Worm (Caenorhabditis elegans) whole organism, L4 larva: ENCODE data around the gene F43G6.10.

Source experiments
- F26F4.8 ChIP-seq: fragments of 200-800 bp; sonication (Bioruptor generic); conservative IDR thresholded peaks from 2 replicates; pipeline ENCODE4 v1.3.6; 2022; ENCODE audit warnings: missing genetic modification characterization, missing compliant biosample characterization
- F44E2.7 ChIP-seq: fragments of 200-800 bp; sonication (Bioruptor generic); IDR thresholded peaks from 2 replicates; pipeline ENCODE4 v2.1.2; 2022; ENCODE audit warnings: missing genetic modification characterization, missing compliant biosample characterization
- T26A8.4 ChIP-seq: fragments of 200-800 bp; sonication (Bioruptor generic); IDR thresholded peaks from 2 replicates; pipeline ENCODE4 v1.3.6; 2022; ENCODE audit warnings: missing genetic modification characterization, missing compliant biosample characterization
- Y105C5A.15 ChIP-seq: fragments of 200-800 bp; sonication (Bioruptor generic); IDR thresholded peaks from 2 replicates; pipeline ENCODE4 v1.3.6; 2022; ENCODE audit warnings: missing genetic modification characterization, missing compliant biosample characterization
- ZK337.2 ChIP-seq: fragments of 200-800 bp; sonication (Bioruptor generic); IDR thresholded peaks from 2 replicates; pipeline ENCODE4 v1.3.6; 2022; ENCODE audit warnings: missing genetic modification reagents, missing genetic modification characterization, missing compliant biosample characterization
- aha-1 ChIP-seq: fragments of 150-350 bp; peaks from one replicate; lab custom pipeline; 2014; ENCODE audit warnings: missing biosample characterization, missing genetic modification characterization
- arid-1 ChIP-seq: fragments of 200-800 bp; sonication (Bioruptor generic); conservative IDR thresholded peaks from 2 replicates; pipeline ENCODE4 v1.3.6; 2022; ENCODE audit warnings: missing genetic modification reagents, missing genetic modification characterization, missing compliant biosample characterization
- attf-4 ChIP-seq: sonication (generic microtip); optimal IDR thresholded peaks from 3 replicates; lab custom pipeline; 2017; ENCODE audit warnings: missing biosample characterization, missing genetic modification characterization
- ceh-44 ChIP-seq: fragments of 200-800 bp; sonication (Bioruptor generic); IDR thresholded peaks from 2 replicates; pipeline ENCODE4 v1.3.6; 2022; ENCODE audit warnings: missing genetic modification reagents, missing genetic modification characterization, missing compliant biosample characterization
- ceh-62 ChIP-seq: sonication (generic microtip); optimal IDR thresholded peaks from 2 replicates; lab custom pipeline; 2017; ENCODE audit warnings: missing biosample characterization, missing genetic modification characterization
- cey-2 ChIP-seq: sonication (generic microtip); optimal IDR thresholded peaks from 3 replicates; lab custom pipeline; 2017; ENCODE audit warnings: missing genetic modification characterization, mild to moderate bottlenecking, missing compliant biosample characterization, antibody characterized with exemption, borderline replicate concordance; ENCODE audit not compliant: insufficient read depth
- ctbp-1 ChIP-seq: fragments of 200-800 bp; sonication (Bioruptor generic); IDR thresholded peaks from 2 replicates; pipeline ENCODE4 v1.3.6; 2022; ENCODE audit warnings: missing genetic modification reagents, missing genetic modification characterization, missing compliant biosample characterization
- daf-16 ChIP-seq, 3 experiments: sonication (generic microtip); optimal IDR thresholded peaks; 2 replicates each; lab custom pipeline; 2016 to 2017; ENCODE audit warnings: missing genetic modification characterization in 3 of 3, missing genetic modification reagents in 3 of 3, mild to moderate bottlenecking in 2 of 3, missing compliant biosample characterization in 2 of 3, missing biosample characterization in 1 of 3, moderate library complexity in 1 of 3
- daf-19 ChIP-seq: fragments of 200-800 bp; sonication (Bioruptor generic); conservative IDR thresholded peaks from 2 replicates; pipeline ENCODE4 v1.3.6; 2022; ENCODE audit warnings: missing genetic modification characterization, missing compliant biosample characterization
- egl-27 ChIP-seq: sonication (generic microtip); optimal IDR thresholded peaks from 3 replicates; lab custom pipeline; 2017; ENCODE audit warnings: missing biosample characterization, missing genetic modification reagents, missing genetic modification characterization
- fkh-10 ChIP-seq: fragments of 150-350 bp; optimal IDR thresholded peaks from 2 replicates; lab custom pipeline; 2014; ENCODE audit warnings: missing biosample characterization, missing genetic modification reagents, missing genetic modification characterization
- hmg-1.1 ChIP-seq: fragments of 200-800 bp; sonication (Bioruptor generic); IDR thresholded peaks from 2 replicates; pipeline ENCODE4 v1.3.6; 2022; ENCODE audit warnings: missing genetic modification reagents, missing genetic modification characterization, missing compliant biosample characterization
- lin-1 ChIP-seq: fragments of 200-800 bp; sonication (Bioruptor generic); IDR thresholded peaks from 2 replicates; pipeline ENCODE4 v1.3.6; 2022; ENCODE audit warnings: missing genetic modification reagents, missing genetic modification characterization, missing compliant biosample characterization
- lin-38 ChIP-seq: fragments of 200-800 bp; sonication (Bioruptor generic); IDR thresholded peaks from 2 replicates; pipeline ENCODE4 v1.3.6; 2022; ENCODE audit warnings: missing genetic modification reagents, missing genetic modification characterization, missing compliant biosample characterization
- lin-39 ChIP-seq: fragments of 150-350 bp; optimal IDR thresholded peaks from 2 replicates; lab custom pipeline; 2014; ENCODE audit warnings: missing biosample characterization, missing genetic modification reagents, missing genetic modification characterization
- lir-3 ChIP-seq: sonication (generic microtip); optimal IDR thresholded peaks from 2 replicates; lab custom pipeline; 2016; ENCODE audit warnings: mild to moderate bottlenecking, missing genetic modification characterization, missing compliant biosample characterization
- lsy-2 ChIP-seq, 2 experiments: fragments of 150-350 bp in 1 of 2; sonication (generic microtip) in 1 of 2; optimal IDR thresholded peaks; 2 replicates each; lab custom pipeline; 2014 to 2017; ENCODE audit warnings: missing biosample characterization in 2 of 2, missing genetic modification characterization in 2 of 2
- madf-5 ChIP-seq, 2 experiments: fragments of 200-800 bp; sonication (Bioruptor generic); IDR thresholded peaks; 2 replicates each; pipeline ENCODE4 v1.3.6; 2022; ENCODE audit warnings: missing compliant biosample characterization in 2 of 2, missing genetic modification characterization in 2 of 2
- mdl-1 ChIP-seq, 2 experiments: fragments of 150-350 bp in 1 of 2; sonication (generic microtip) in 1 of 2; optimal IDR thresholded peaks; 2 replicates each; lab custom pipeline; 2014 to 2017; ENCODE audit warnings: missing biosample characterization in 2 of 2, missing genetic modification characterization in 2 of 2
- mep-1 ChIP-seq: fragments of 150-350 bp; sonication (generic microtip); optimal IDR thresholded peaks from 3 replicates; lab custom pipeline; 2014; ENCODE audit warnings: missing biosample characterization, missing genetic modification characterization
- nhr-10 ChIP-seq: fragments of 150-350 bp; optimal IDR thresholded peaks from 2 replicates; lab custom pipeline; 2014; ENCODE audit warnings: missing biosample characterization, missing genetic modification characterization
- nhr-25 ChIP-seq: sonication (generic microtip); optimal IDR thresholded peaks from 2 replicates; lab custom pipeline; 2017; ENCODE audit warnings: missing genetic modification characterization, mild to moderate bottlenecking, missing compliant biosample characterization, antibody characterized with exemption, moderate library complexity, borderline replicate concordance; ENCODE audit not compliant: insufficient read depth
- pha-4 ChIP-seq, 2 experiments: fragments of 150-350 bp in 1 of 2; fragments of 200-800 bp in 1 of 2; sonication (Bioruptor generic) in 1 of 2; IDR thresholded peaks in 1 of 2; optimal IDR thresholded peaks in 1 of 2; 2 replicates each; pipeline versions ENCODE4 v1.3.6 to Lab custom; 2014 to 2022; ENCODE audit warnings: missing genetic modification characterization in 2 of 2, missing genetic modification reagents in 2 of 2, missing biosample characterization in 1 of 2, missing compliant biosample characterization in 1 of 2
- rbr-2 ChIP-seq: sonication (generic microtip); optimal IDR thresholded peaks from 2 replicates; lab custom pipeline; 2016; ENCODE audit warnings: missing genotype, missing genetic modification characterization, missing compliant biosample characterization
- skn-1 ChIP-seq: fragments of 150-350 bp; optimal IDR thresholded peaks from 2 replicates; lab custom pipeline; 2014; ENCODE audit warnings: missing biosample characterization, missing genetic modification characterization
- snpc-1.2 ChIP-seq: fragments of 200-800 bp; sonication (Bioruptor generic); IDR thresholded peaks from 2 replicates; pipeline ENCODE4 v1.3.6; 2022; ENCODE audit warnings: missing genetic modification reagents, missing genetic modification characterization, missing compliant biosample characterization
- snpc-4 ChIP-seq: fragments of 150-350 bp; optimal IDR thresholded peaks from 2 replicates; lab custom pipeline; 2014; ENCODE audit warnings: missing biosample characterization, missing genetic modification characterization
- spr-1 ChIP-seq: sonication (generic microtip); optimal IDR thresholded peaks from 2 replicates; lab custom pipeline; 2016; ENCODE audit warnings: mild to moderate bottlenecking, missing genetic modification characterization, missing compliant biosample characterization
- spr-3 ChIP-seq: fragments of 200-800 bp; sonication (Bioruptor generic); optimal IDR thresholded peaks from 2 replicates; lab custom pipeline; 2018; ENCODE audit warnings: mild to moderate bottlenecking, missing genetic modification characterization, missing compliant biosample characterization
- unc-62 ChIP-seq, 3 experiments: fragments of 150-350 bp in 1 of 3; sonication (generic microtip); optimal IDR thresholded peaks in 2 of 3; peaks in 1 of 3; 1 replicate in 1 of 3; 2 replicates in 2 of 3; lab custom pipeline; 2014 to 2017; ENCODE audit warnings: missing biosample characterization in 3 of 3, missing genetic modification characterization in 3 of 3, missing genetic modification reagents in 3 of 3, missing genotype in 1 of 3
- zag-1 ChIP-seq: fragments of 150-350 bp; optimal IDR thresholded peaks from 2 replicates; lab custom pipeline; 2014; ENCODE audit warnings: missing biosample characterization, missing genetic modification characterization
- zfp-2 ChIP-seq: sonication (generic microtip); optimal IDR thresholded peaks from 2 replicates; lab custom pipeline; 2016; ENCODE audit warnings: mild to moderate bottlenecking, missing genetic modification characterization, missing compliant biosample characterization
- zip-11 ChIP-seq: fragments of 200-800 bp; sonication (Bioruptor generic); IDR thresholded peaks from 2 replicates; pipeline ENCODE4 v1.3.6; 2022; ENCODE audit warnings: missing genetic modification characterization, missing compliant biosample characterization
- ztf-7 ChIP-seq: fragments of 150-350 bp; optimal IDR thresholded peaks from 2 replicates; lab custom pipeline; 2014; ENCODE audit warnings: missing biosample characterization, missing genetic modification characterization

F43G6.10 gene

ce11 chrII:11761806-11762512 is 47.2 kb upstream of the F43G6.10 start (continued):
- no peak for TF ChIP-seq nhr-10
- peak in 1 of 2 experiments; percentile 86 for TF ChIP-seq lsy-2 (tag; optimal IDR thresholded peaks at IDR 0.05; lab: Kevin White, UChicago)
- peak; percentile 91; the same call in 1 of the 2 replicates for TF ChIP-seq daf-19 (GFP tag; lab: Robert Waterston, UW)
- TF ChIP-seq ctbp-1 (GFP tag; lab: Robert Waterston, UW) = peak; percentile 94
- TF ChIP-seq lin-1 (GFP tag; lab: Robert Waterston, UW) = peak; percentile 43; the same call in 1 of the 2 replicates
- TF ChIP-seq lin-39 = no peak
- peak; percentile 73 for TF ChIP-seq hmg-1.1 (GFP tag; lab: Robert Waterston, UW)
- TF ChIP-seq zip-11 (GFP tag; lab: Robert Waterston, UW) = no peak
- no peak for TF ChIP-seq unc-62 (GFP tag; optimal IDR thresholded peaks at IDR 0.05 in 1 of 2; lab: Kevin White, UChicago)
- TF ChIP-seq unc-62 (tag; optimal IDR thresholded peaks at IDR 0.05; lab: Kevin White, UChicago) = no peak
- no peak for TF ChIP-seq F44E2.7 (GFP tag; lab: Robert Waterston, UW)
- TF ChIP-seq ceh-44 (GFP tag; lab: Robert Waterston, UW) = no peak
- TF ChIP-seq arid-1 (GFP tag; lab: Robert Waterston, UW) = peak; percentile 68
- no peak for TF ChIP-seq snpc-4 (tag; lab: Kevin White, UChicago)
- no peak for TF ChIP-seq zfp-2 (tag; lab: Kevin White, UChicago)
- TF ChIP-seq fkh-10 = no peak
- TF ChIP-seq F26F4.8 (GFP tag; lab: Robert Waterston, UW) = no peak
- TF ChIP-seq pha-4 (GFP tag; IDR thresholded peaks at IDR 0.05; lab: Robert Waterston, UW) = peak; percentile 76; the same call in 1 of the 2 replicates
- TF ChIP-seq pha-4 (tag; optimal IDR thresholded peaks at IDR 0.05; lab: Kevin White, UChicago) = peak; percentile 35
- TF ChIP-seq T26A8.4 (GFP tag; lab: Robert Waterston, UW) = peak; percentile 83
- no peak for TF ChIP-seq daf-16 (GFP tag; optimal IDR thresholded peaks at IDR 0.05; lab: Kevin White, UChicago)
- TF ChIP-seq daf-16 (tag; optimal IDR thresholded peaks at IDR 0.05; lab: Kevin White, UChicago) = peak; percentile 38
- peak; percentile 90 for TF ChIP-seq mep-1 (tag; lab: Kevin White, UChicago)
- TF ChIP-seq lin-38 (GFP tag; lab: Robert Waterston, UW) = peak; percentile 69
- TF ChIP-seq Y105C5A.15 = no peak
- TF ChIP-seq lir-3 (tag; lab: Kevin White, UChicago) = no peak
- no peak for TF ChIP-seq ceh-62
- no peak for TF ChIP-seq madf-5 (GFP tag; IDR thresholded peaks at IDR 0.05; lab: Robert Waterston, UW)
- TF ChIP-seq nhr-25 (tag; lab: Kevin White, UChicago) = no peak
- TF ChIP-seq mdl-1 (tag; optimal IDR thresholded peaks at IDR 0.05; lab: Kevin White, UChicago) = no peak
- TF ChIP-seq spr-1 (tag; lab: Kevin White, UChicago) = no peak
- no peak for TF ChIP-seq attf-4 (tag; lab: Kevin White, UChicago)
- TF ChIP-seq zag-1 (tag; lab: Kevin White, UChicago) = no peak
- TF ChIP-seq egl-27 (tag; lab: Kevin White, UChicago) = no peak
- TF ChIP-seq rbr-2 (tag; lab: Kevin White, UChicago) = peak; percentile 9
- no peak for TF ChIP-seq ZK337.2 (GFP tag; lab: Robert Waterston, UW)
- TF ChIP-seq ztf-7 (tag; lab: Kevin White, UChicago) = peak; percentile 24
- no peak for TF ChIP-seq cey-2
- peak; percentile 83 for TF ChIP-seq aha-1 (tag; lab: Kevin White, UChicago)
- TF ChIP-seq spr-3 = no peak
- no peak for TF ChIP-seq skn-1 (tag; lab: Kevin White, UChicago)
- peak; percentile 68; the same call in 1 of the 2 replicates for TF ChIP-seq snpc-1.2 (GFP tag; lab: Robert Waterston, UW)
